Fruit fly (Drosophila melanogaster) whole organism, prepupa: Measurements from ENCODE around the gene Dok.

ENCODE experiments used
- CG11762 ChIP-seq: fragments of 200-800 bp; sonication (Bioruptor generic); optimal IDR thresholded peaks from 3 replicates; lab custom pipeline; 2016; ENCODE audit warnings: missing biosample characterization, missing genetic modification characterization; ENCODE audit not compliant: insufficient read depth
- CG16779 ChIP-seq: fragments of 200-800 bp; sonication (Bioruptor generic); optimal IDR thresholded peaks from 3 replicates; lab custom pipeline; 2017; ENCODE audit warnings: missing biosample characterization, mild to moderate bottlenecking, missing genetic modification characterization
- CG3032 ChIP-seq: fragments of 200-800 bp; optimal IDR thresholded peaks from 2 replicates; lab custom pipeline; 2019; ENCODE audit warnings: missing biosample characterization, mild to moderate bottlenecking, missing genetic modification characterization, moderate library complexity
- CG6276 ChIP-seq: fragments of 200-800 bp; sonication (Bioruptor generic); optimal IDR thresholded peaks from 2 replicates; lab custom pipeline; 2017; ENCODE audit warnings: missing biosample characterization, mild to moderate bottlenecking, missing genetic modification characterization
- CG6854 ChIP-seq: fragments of 200-800 bp; sonication (Bioruptor generic); optimal IDR thresholded peaks from 2 replicates; lab custom pipeline; 2017; ENCODE audit warnings: missing biosample characterization, mild to moderate bottlenecking, missing genetic modification characterization
- CG8319 ChIP-seq: fragments of 200-800 bp; sonication (Bioruptor generic); optimal IDR thresholded peaks from 3 replicates; lab custom pipeline; 2016; ENCODE audit warnings: missing biosample characterization, missing genetic modification characterization
- Eip75B ChIP-seq: fragments of 200-800 bp; sonication (Bioruptor generic); optimal IDR thresholded peaks from 3 replicates; lab custom pipeline; 2016; ENCODE audit warnings: missing biosample characterization, missing genetic modification characterization
- Ets21C ChIP-seq: fragments of 200-800 bp; sonication (Bioruptor generic); optimal IDR thresholded peaks from 3 replicates; lab custom pipeline; 2016; ENCODE audit warnings: missing biosample characterization, missing genetic modification characterization
- Hr39 ChIP-seq: fragments of 200-800 bp; sonication (Bioruptor generic); optimal IDR thresholded peaks from 2 replicates; lab custom pipeline; 2016; ENCODE audit warnings: missing biosample characterization, missing genetic modification characterization
- Lpt ChIP-seq: fragments of 200-800 bp; sonication (Bioruptor generic); optimal IDR thresholded peaks from 3 replicates; lab custom pipeline; 2016; ENCODE audit warnings: missing biosample characterization, missing genetic modification characterization
- Sox102F ChIP-seq: fragments of 200-800 bp; sonication (Bioruptor generic); optimal IDR thresholded peaks from 2 replicates; lab custom pipeline; 2016; ENCODE audit warnings: missing biosample characterization, mild to moderate bottlenecking, missing genetic modification characterization
- lz ChIP-seq: fragments of 200-800 bp; sonication (Bioruptor generic); optimal IDR thresholded peaks from 3 replicates; lab custom pipeline; 2016; ENCODE audit warnings: missing biosample characterization, missing genetic modification characterization
- pdm3 ChIP-seq: fragments of 200-800 bp; sonication (Bioruptor generic); optimal IDR thresholded peaks from 3 replicates; lab custom pipeline; 2016; ENCODE audit warnings: missing biosample characterization, missing genetic modification characterization

- TF ChIP-seq CG8319 (GFP tag; lab: Kevin White, UChicago): no peak
- no peak for TF ChIP-seq Hr39 (GFP tag; lab: Kevin White, UChicago)
- TF ChIP-seq lz (GFP tag; lab: Kevin White, UChicago): no peak
- TF ChIP-seq Lpt: no peak
- no peak for TF ChIP-seq pdm3 (GFP tag; lab: Kevin White, UChicago)
- peak; percentile 45 for TF ChIP-seq CG16779 (tag; lab: Kevin White, UChicago)
- no peak for TF ChIP-seq Ets21C (GFP tag; lab: Kevin White, UChicago)
- no peak for TF ChIP-seq CG3032 (tag; lab: Kevin White, UChicago)
- TF ChIP-seq CG6854 (GFP tag; lab: Kevin White, UChicago): peak; percentile 50
- TF ChIP-seq Eip75B: no peak
- TF ChIP-seq CG11762 (GFP tag; lab: Kevin White, UChicago): no peak
- TF ChIP-seq Sox102F: no peak
- TF ChIP-seq CG6276: no peak
Measured at dm6 chrX:7304798-7305447, 19.1 kb upstream of the Dok start.
